Fruit fly (Drosophila melanogaster) whole organism, embryonic: ENCODE measurements around the gene CG32633.

ENCODE experiments used
- CG12236 ChIP-seq: fragments of 200-800 bp; sonication (Bioruptor generic); optimal IDR thresholded peaks from 2 replicates; lab custom pipeline; 2016; ENCODE audit warnings: missing biosample characterization, missing genetic modification characterization
- CG1529 ChIP-seq: fragments of 200-800 bp; sonication (Bioruptor generic); optimal IDR thresholded peaks from 3 replicates; lab custom pipeline; 2018; ENCODE audit warnings: missing biosample characterization, missing genetic modification characterization
- CG15479 ChIP-seq: fragments of 200-800 bp; sonication (Bioruptor generic); optimal IDR thresholded peaks from 3 replicates; lab custom pipeline; 2019; ENCODE audit warnings: missing biosample characterization, mild to moderate bottlenecking, missing genetic modification characterization, moderate library complexity
- CG15514 ChIP-seq: fragments of 200-800 bp; sonication (Bioruptor generic); optimal IDR thresholded peaks from 3 replicates; lab custom pipeline; 2017; ENCODE audit warnings: missing biosample characterization, missing genetic modification characterization, mild to moderate bottlenecking, moderate library complexity, missing genetic modification reagents
- CG17568 ChIP-seq: fragments of 200-800 bp; sonication (Bioruptor generic); optimal IDR thresholded peaks from 2 replicates; lab custom pipeline; 2018; ENCODE audit warnings: missing biosample characterization, mild to moderate bottlenecking, missing genetic modification characterization, moderate library complexity
- CG1792 ChIP-seq: fragments of 200-800 bp; sonication (Bioruptor generic); optimal IDR thresholded peaks from 2 replicates; lab custom pipeline; 2016; ENCODE audit warnings: missing biosample characterization, missing genetic modification characterization
- CG30403 ChIP-seq: fragments of 200-800 bp; sonication (Bioruptor generic); optimal IDR thresholded peaks from 3 replicates; lab custom pipeline; 2016; ENCODE audit warnings: missing biosample characterization, missing genetic modification characterization
- CG34376 ChIP-seq: fragments of 200-800 bp; sonication (Bioruptor generic); optimal IDR thresholded peaks from 2 replicates; lab custom pipeline; 2018; ENCODE audit warnings: missing biosample characterization, mild to moderate bottlenecking, missing genetic modification characterization
- CG3838 ChIP-seq: fragments of 200-800 bp; sonication (Bioruptor generic); optimal IDR thresholded peaks from 3 replicates; lab custom pipeline; 2016; ENCODE audit warnings: missing biosample characterization, missing genetic modification characterization
- CG7556 ChIP-seq: fragments of 200-800 bp; sonication (Bioruptor generic); optimal IDR thresholded peaks from 2 replicates; lab custom pipeline; 2017; ENCODE audit warnings: missing biosample characterization, mild to moderate bottlenecking, missing genetic modification characterization
- CG7987 ChIP-seq: fragments of 200-800 bp; sonication (Bioruptor generic); optimal IDR thresholded peaks from 2 replicates; lab custom pipeline; 2018; ENCODE audit warnings: missing biosample characterization, mild to moderate bottlenecking, missing genetic modification characterization, moderate library complexity
- CG8281 ChIP-seq: fragments of 200-800 bp; sonication (Bioruptor generic); optimal IDR thresholded peaks from 2 replicates; lab custom pipeline; 2018; ENCODE audit warnings: missing biosample characterization, mild to moderate bottlenecking, missing genetic modification characterization, moderate library complexity
- CoRest ChIP-seq: fragments of 200-800 bp; sonication (Bioruptor generic); optimal IDR thresholded peaks from 3 replicates; lab custom pipeline; 2018; ENCODE audit warnings: missing biosample characterization, mild to moderate bottlenecking, missing genetic modification characterization, moderate library complexity
- Eip74EF ChIP-seq, 2 experiments: fragments of 200-800 bp in 1 of 2; fragments of >200 bp in 1 of 2; sonication (Bioruptor generic) in 1 of 2; optimal IDR thresholded peaks; 2 replicates each; lab custom pipeline; 2017 to 2019; ENCODE audit warnings: missing biosample characterization in 2 of 2, missing genetic modification characterization in 2 of 2, mild to moderate bottlenecking in 1 of 2, moderate library complexity in 1 of 2
- H15 ChIP-seq: fragments of 200-800 bp; sonication (Bioruptor generic); IDR thresholded peaks from 3 replicates; pipeline ENCODE4 v1.3.6; 2022; ENCODE audit warnings: missing biosample characterization, missing genetic modification characterization
- Hsf ChIP-seq: fragments of 200-800 bp; sonication (Bioruptor generic); optimal IDR thresholded peaks from 3 replicates; lab custom pipeline; 2016; ENCODE audit warnings: missing biosample characterization, missing genetic modification characterization
- Oaz ChIP-seq: fragments of 200-800 bp; sonication (Bioruptor generic); IDR thresholded peaks from 2 replicates; pipeline ENCODE4 v1.3.6; 2022; ENCODE audit warnings: missing biosample characterization, missing genetic modification characterization
- Ravus ChIP-seq: fragments of 200-800 bp; sonication (Bioruptor generic); IDR thresholded peaks from 2 replicates; pipeline ENCODE4 v1.3.6; 2022; ENCODE audit warnings: missing biosample characterization, missing genetic modification characterization
- Scr ChIP-seq: fragments of 200-800 bp; sonication (Bioruptor generic); IDR thresholded peaks from 2 replicates; pipeline ENCODE4 v1.3.6; 2022; ENCODE audit warnings: missing biosample characterization, missing genetic modification characterization; ENCODE audit not compliant: partially characterized antibody
- Tbp ChIP-seq: fragments of >200 bp; optimal IDR thresholded peaks from 2 replicates; lab custom pipeline; 2018; ENCODE audit warnings: missing biosample characterization, missing genetic modification characterization
- Vsx1 ChIP-seq: fragments of 200-800 bp; sonication (Bioruptor generic); optimal IDR thresholded peaks from 2 replicates; lab custom pipeline; 2017; ENCODE audit warnings: missing biosample characterization, mild to moderate bottlenecking, missing genetic modification characterization, missing genetic modification reagents
- abd-A ChIP-seq: fragments of 200-800 bp; sonication (Bioruptor generic); optimal IDR thresholded peaks from 3 replicates; lab custom pipeline; 2019; ENCODE audit warnings: missing biosample characterization, mild to moderate bottlenecking, missing genetic modification characterization, moderate library complexity
- ara ChIP-seq: fragments of 200-800 bp; sonication (Bioruptor generic); IDR thresholded peaks from 2 replicates; pipeline ENCODE4 v1.3.6; 2022; ENCODE audit warnings: missing biosample characterization, missing genetic modification characterization
- cg ChIP-seq: fragments of 200-800 bp; sonication (Bioruptor generic); optimal IDR thresholded peaks from 3 replicates; lab custom pipeline; 2019; ENCODE audit warnings: missing biosample characterization, mild to moderate bottlenecking, missing genetic modification characterization, moderate library complexity
- corto ChIP-seq: fragments of 200-800 bp; sonication (Bioruptor generic); optimal IDR thresholded peaks from 2 replicates; lab custom pipeline; 2016; ENCODE audit warnings: missing biosample characterization, mild to moderate bottlenecking, missing genetic modification characterization, moderate library complexity
- disco-r ChIP-seq: fragments of 200-800 bp; sonication (Bioruptor generic); optimal IDR thresholded peaks from 2 replicates; lab custom pipeline; 2016; ENCODE audit warnings: missing biosample characterization, missing genetic modification characterization
- fd3F ChIP-seq: fragments of 200-800 bp; sonication (Bioruptor generic); optimal IDR thresholded peaks from 2 replicates; lab custom pipeline; 2018; ENCODE audit warnings: missing biosample characterization, mild to moderate bottlenecking, missing genetic modification characterization, moderate library complexity
- hb ChIP-seq: fragments of 200-800 bp; sonication (Bioruptor generic); IDR thresholded peaks from 3 replicates; pipeline ENCODE4 v1.3.6; 2022; ENCODE audit warnings: missing biosample characterization, missing genetic modification characterization; ENCODE audit not compliant: partially characterized antibody
- inv ChIP-seq: fragments of 200-800 bp; sonication (Bioruptor generic); IDR thresholded peaks from 2 replicates; pipeline ENCODE4 v1.3.6; 2022; ENCODE audit warnings: missing biosample characterization, missing genetic modification characterization; ENCODE audit not compliant: partially characterized antibody
- kah ChIP-seq: fragments of 200-800 bp; sonication (Bioruptor generic); optimal IDR thresholded peaks from 2 replicates; lab custom pipeline; 2018; ENCODE audit warnings: missing biosample characterization, mild to moderate bottlenecking, missing genetic modification characterization
- nerfin-1 ChIP-seq: fragments of 200-800 bp; sonication (Bioruptor generic); optimal IDR thresholded peaks from 3 replicates; lab custom pipeline; 2019; ENCODE audit warnings: missing biosample characterization, mild to moderate bottlenecking, missing genetic modification characterization, moderate library complexity
- nmo ChIP-seq: fragments of 200-800 bp; sonication (Bioruptor generic); optimal IDR thresholded peaks from 2 replicates; lab custom pipeline; 2018; ENCODE audit warnings: missing biosample characterization, mild to moderate bottlenecking, missing genetic modification characterization, moderate library complexity
- otp ChIP-seq: fragments of 200-800 bp; sonication (Bioruptor generic); IDR thresholded peaks from 3 replicates; pipeline ENCODE4, ENCODE4 v1.3.6; 2022; ENCODE audit warnings: missing biosample characterization, missing genetic modification characterization
- pan ChIP-seq, 4 experiments: fragments of >200 bp in 3 of 4; fragments of 200-800 bp in 1 of 4; sonication (Bioruptor generic) in 1 of 4; optimal IDR thresholded peaks in 3 of 4; IDR thresholded peaks in 1 of 4; 2 replicates each; pipeline versions ENCODE4 v1.3.6 to Lab custom; 2017 to 2022; ENCODE audit warnings: missing biosample characterization in 2 of 4, missing genetic modification characterization in 2 of 4, mixed read lengths in 1 of 4
- pb ChIP-seq: fragments of 200-800 bp; sonication (Bioruptor generic); optimal IDR thresholded peaks from 3 replicates; lab custom pipeline; 2016; ENCODE audit warnings: missing biosample characterization, missing genetic modification characterization
- pho ChIP-seq: fragments of 200-800 bp; sonication (Bioruptor generic); optimal IDR thresholded peaks from 2 replicates; lab custom pipeline; 2016; ENCODE audit warnings: missing biosample characterization, missing genetic modification characterization
- ranshi ChIP-seq: fragments of 200-800 bp; sonication (Bioruptor generic); IDR thresholded peaks from 2 replicates; pipeline ENCODE4 v1.3.6; 2022; ENCODE audit warnings: missing biosample characterization, missing genetic modification characterization
- repo ChIP-seq: fragments of 200-800 bp; sonication (Bioruptor generic); optimal IDR thresholded peaks from 2 replicates; lab custom pipeline; 2016; ENCODE audit warnings: missing biosample characterization, missing genetic modification characterization
- scrt ChIP-seq: fragments of 200-800 bp; sonication (Bioruptor generic); optimal IDR thresholded peaks from 2 replicates; lab custom pipeline; 2018; ENCODE audit warnings: missing biosample characterization, mild to moderate bottlenecking, missing genetic modification characterization, moderate library complexity
- tgo ChIP-seq: fragments of 200-800 bp; sonication (Bioruptor generic); IDR thresholded peaks from 3 replicates; pipeline ENCODE4 v1.3.6; 2022; ENCODE audit warnings: missing biosample characterization, missing genetic modification characterization
- tll ChIP-seq, 2 experiments: fragments of 200-800 bp in 1 of 2; fragments of >200 bp in 1 of 2; sonication (Bioruptor generic) in 1 of 2; optimal IDR thresholded peaks; 2 replicates each; lab custom pipeline; 2017 to 2019; ENCODE audit warnings: missing biosample characterization in 2 of 2, missing genetic modification characterization in 2 of 2, mild to moderate bottlenecking in 1 of 2, moderate library complexity in 1 of 2
- tna ChIP-seq: fragments of 200-800 bp; sonication (Bioruptor generic); IDR thresholded peaks from 2 replicates; pipeline ENCODE4 v1.3.6; 2022; ENCODE audit warnings: missing biosample characterization, missing genetic modification characterization; ENCODE audit not compliant: partially characterized antibody
- trem ChIP-seq: fragments of 200-800 bp; optimal IDR thresholded peaks from 3 replicates; lab custom pipeline; 2019; ENCODE audit warnings: missing biosample characterization, mild to moderate bottlenecking, missing genetic modification characterization, moderate library complexity
- tx ChIP-seq: fragments of 200-800 bp; sonication (Bioruptor generic); optimal IDR thresholded peaks from 2 replicates; lab custom pipeline; 2016; ENCODE audit warnings: missing biosample characterization, missing genetic modification characterization
- wek ChIP-seq: fragments of 200-800 bp; sonication (Bioruptor generic); optimal IDR thresholded peaks from 3 replicates; lab custom pipeline; 2018; ENCODE audit warnings: missing biosample characterization, mild to moderate bottlenecking, missing genetic modification characterization, moderate library complexity
- yki ChIP-seq: fragments of >200 bp; optimal IDR thresholded peaks from 3 replicates; lab custom pipeline; 2018

Gene CG32633

DNA sequence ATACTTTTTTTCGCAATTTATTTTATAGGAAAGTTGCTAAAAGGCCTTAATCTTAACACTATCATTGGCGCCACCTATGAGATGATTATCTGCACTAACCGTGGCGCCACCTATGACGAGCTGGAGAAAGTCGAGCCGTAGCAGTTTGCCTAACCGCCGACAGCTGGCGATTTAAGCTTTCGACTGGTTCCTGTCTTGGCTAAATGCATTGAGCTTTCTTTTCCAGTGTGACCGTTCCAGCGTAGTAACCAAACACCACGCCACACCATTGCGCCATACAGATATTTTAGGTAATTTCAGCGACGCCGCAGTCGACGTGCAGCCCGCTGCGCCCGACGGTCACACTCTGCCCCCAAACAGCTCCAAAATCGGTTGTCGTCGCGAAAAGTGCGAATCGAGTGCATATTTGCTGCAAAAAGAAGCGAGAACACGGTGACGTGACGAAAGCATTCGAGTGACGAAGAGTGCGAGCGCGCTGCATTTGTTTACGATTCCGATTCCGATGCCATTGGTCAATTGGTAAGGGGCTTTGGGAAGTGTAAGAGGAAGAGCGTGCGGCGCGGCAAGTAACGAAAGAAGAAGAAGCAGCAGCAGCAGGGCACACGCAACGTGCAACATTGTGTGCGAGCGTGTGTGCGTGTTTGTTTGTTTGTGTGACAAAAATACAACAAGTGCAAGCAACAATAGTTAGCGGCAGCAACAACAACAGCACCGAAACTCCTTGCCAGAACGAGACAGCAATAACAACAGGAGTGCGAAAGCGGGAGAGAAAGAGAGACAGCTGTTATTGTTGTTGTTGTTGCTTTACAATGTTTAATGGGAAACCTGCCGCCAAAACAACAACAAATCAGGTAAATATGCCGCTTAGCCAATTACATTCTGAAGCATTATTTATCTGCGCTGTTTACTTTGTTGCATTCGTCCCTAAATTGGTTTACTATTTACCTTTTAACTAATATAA lies 2.3 kb downstream of the CG32633 start, which contains the start of the genes CG46311 and Tpst (continued):
- no peak for TF ChIP-seq CG1529
- peak; percentile 33 for TF ChIP-seq pho (GFP tag; lab: Kevin White, UChicago)
- TF ChIP-seq hb (GFP tag; lab: Robert Waterston, UW) = no peak
- TF ChIP-seq tgo (GFP tag; lab: Robert Waterston, UW) = peak; percentile 41; the same call in 2 of the 3 replicates
- peak; percentile 43 for TF ChIP-seq trem (tag; lab: Kevin White, UChicago)
- TF ChIP-seq wek (GFP tag; lab: Kevin White, UChicago) = no peak
- TF ChIP-seq ara (GFP tag; lab: Robert Waterston, UW) = peak; percentile 58
- no peak for TF ChIP-seq pb (GFP tag; lab: Kevin White, UChicago)
- no peak for TF ChIP-seq CG17568 (GFP tag; lab: Kevin White, UChicago)
- TF ChIP-seq CG15514 (GFP tag; lab: Kevin White, UChicago) = peak; percentile 79
- TF ChIP-seq CG1792 (GFP tag; lab: Kevin White, UChicago) = no peak
- no peak for TF ChIP-seq disco-r (GFP tag; lab: Kevin White, UChicago)
- TF ChIP-seq CG7987 (GFP tag; lab: Kevin White, UChicago) = peak; percentile 2
- peak; percentile 4; the same call in 1 of the 2 replicates for TF ChIP-seq Ravus (GFP tag; lab: Robert Waterston, UW)
- TF ChIP-seq Eip74EF (GFP tag; optimal IDR thresholded peaks at IDR 0.05; lab: Kevin White, UChicago) = no peak
- no peak for TF ChIP-seq nerfin-1 (tag; lab: Kevin White, UChicago)
- TF ChIP-seq scrt (GFP tag; lab: Kevin White, UChicago) = peak; percentile 48
- 0 out of 3 replicates have a peak, but pooled peaks have one; percentile 57 for TF ChIP-seq otp (GFP tag; lab: Robert Waterston, UW)
- TF ChIP-seq CG15479 = no peak
- peak; percentile 39; the same call in 1 of the 2 replicates for TF ChIP-seq Scr (GFP tag; lab: Robert Waterston, UW)
- peak; percentile 48 for TF ChIP-seq nmo (GFP tag; lab: Kevin White, UChicago)
- no peak for TF ChIP-seq tx (GFP tag; lab: Kevin White, UChicago)
- no peak for TF ChIP-seq Oaz (GFP tag; lab: Robert Waterston, UW)
- peak; percentile 44 for TF ChIP-seq CoRest (tag; lab: Kevin White, UChicago)
- TF ChIP-seq kah (GFP tag; lab: Kevin White, UChicago) = no peak
- peak; percentile 20 for TF ChIP-seq CG7556 (GFP tag; lab: Kevin White, UChicago)
- TF ChIP-seq repo (GFP tag; lab: Kevin White, UChicago) = no peak
- TF ChIP-seq yki (lab: Kevin White, UChicago) = peak; percentile 23
- TF ChIP-seq CG3838 (GFP tag; lab: Kevin White, UChicago) = peak; percentile 70
- TF ChIP-seq ranshi (GFP tag; lab: Robert Waterston, UW) = no peak
- TF ChIP-seq Tbp (GFP tag; lab: Kevin White, UChicago) = no peak
- TF ChIP-seq abd-A (tag; lab: Kevin White, UChicago) = no peak
- TF ChIP-seq tna (GFP tag; lab: Robert Waterston, UW) = no peak; the same call in 1 of the 2 replicates
- no peak for TF ChIP-seq tll (GFP tag; optimal IDR thresholded peaks at IDR 0.05; lab: Kevin White, UChicago)
- TF ChIP-seq CG30403 (GFP tag; lab: Kevin White, UChicago) = peak; percentile 60
- TF ChIP-seq pan (optimal IDR thresholded peaks at IDR 0.05; lab: Kevin White, UChicago) = no peak
- peak in 1 of 2 experiments; percentile 71 for TF ChIP-seq pan (GFP tag; optimal IDR thresholded peaks at IDR 0.05 in 1 of 2, IDR thresholded peaks at IDR 0.05 in 1 of 2)
- TF ChIP-seq Vsx1 = no peak
- peak; percentile 74 for TF ChIP-seq Hsf
- TF ChIP-seq corto (GFP tag; lab: Kevin White, UChicago) = no peak
- TF ChIP-seq CG12236 (GFP tag; lab: Kevin White, UChicago) = no peak
- peak; percentile 73 for TF ChIP-seq cg (GFP tag; lab: Kevin White, UChicago)
- TF ChIP-seq fd3F (GFP tag; lab: Kevin White, UChicago) = peak; percentile 29
- TF ChIP-seq inv = no peak
- TF ChIP-seq H15 = peak; percentile 72
- TF ChIP-seq CG8281 = no peak
- no peak for TF ChIP-seq CG34376 (GFP tag; lab: Kevin White, UChicago)
